Worm (Caenorhabditis elegans): ENCODE measurements around the gene Y43F8C.11.

DNA sequence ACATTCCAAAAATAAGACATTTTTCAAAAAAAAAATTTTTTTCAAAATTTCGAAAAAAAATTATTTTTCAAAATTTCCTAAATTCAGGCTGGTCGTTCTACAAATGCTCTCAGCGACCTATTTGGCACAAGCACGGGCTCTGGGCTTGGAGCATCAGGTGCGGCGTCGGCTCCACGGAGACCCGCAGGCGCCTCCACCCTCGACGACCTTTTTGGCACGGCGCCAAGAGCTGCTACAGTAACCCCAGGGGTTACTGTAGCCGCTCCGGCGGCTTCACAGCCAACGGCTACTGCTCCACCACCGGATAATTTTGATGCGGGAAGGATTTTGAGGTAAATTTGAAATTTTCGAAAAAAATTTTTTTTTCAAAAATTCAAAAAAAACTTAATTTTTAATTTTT lies 44.3 kb upstream of the Y43F8C.11 start:
- no peak for TF ChIP-seq him-1 (tag; optimal IDR thresholded peaks at IDR 0.05)
- TF ChIP-seq zim-3 (tag; optimal IDR thresholded peaks at IDR 0.05) = no peak
- TF ChIP-seq lir-1 (GFP tag; conservative IDR thresholded peaks at IDR 0.05) = no peak
- TF ChIP-seq tbx-9 (tag; optimal IDR thresholded peaks at IDR 0.05; ENCODE audit: borderline replicate concordance) = no peak
- TF ChIP-seq pbrm-1 (GFP tag; IDR thresholded peaks at IDR 0.05) = no peak
- no peak for TF ChIP-seq snpc-1.3 (tag; optimal IDR thresholded peaks at IDR 0.05; ENCODE audit: insufficient read depth)
- no peak for TF ChIP-seq ztf-22 (GFP tag; optimal IDR thresholded peaks at IDR 0.05)
